Worm (Caenorhabditis elegans) whole organism, L3 larva: Measurements from ENCODE around the gene T04F8.8.
A peak's percentile ranks its signal among the peaks of the same experiment; 100 is the strongest.

ENCODE experiments used
- R02D3.7 ChIP-seq: fragments of 150-350 bp; optimal IDR thresholded peaks from 2 replicates; lab custom pipeline; 2014; ENCODE audit warnings: missing biosample characterization, missing genetic modification characterization
- ZK546.5 ChIP-seq: sonication (generic microtip); optimal IDR thresholded peaks from 2 replicates; lab custom pipeline; 2017; ENCODE audit warnings: missing biosample characterization, missing genetic modification characterization
- aly-2 ChIP-seq: fragments of 150-350 bp; optimal IDR thresholded peaks from 2 replicates; lab custom pipeline; 2014; ENCODE audit warnings: missing biosample characterization, missing genetic modification characterization
- ama-1 ChIP-seq: fragments of 150-350 bp; optimal IDR thresholded peaks from 2 replicates; lab custom pipeline; 2018
- ceh-16 ChIP-seq: sonication (generic microtip); optimal IDR thresholded peaks from 2 replicates; lab custom pipeline; 2017; ENCODE audit warnings: missing biosample characterization, missing genetic modification characterization
- ceh-82 ChIP-seq: fragments of 150-350 bp; optimal IDR thresholded peaks from 2 replicates; lab custom pipeline; 2014; ENCODE audit warnings: missing biosample characterization, missing genetic modification characterization
- ceh-9 ChIP-seq: sonication (generic microtip); optimal IDR thresholded peaks from 2 replicates; lab custom pipeline; 2018; ENCODE audit warnings: missing biosample characterization, missing genetic modification characterization
- elt-1 ChIP-seq: fragments of 150-350 bp; optimal IDR thresholded peaks from 2 replicates; lab custom pipeline; 2014; ENCODE audit warnings: missing biosample characterization, missing genetic modification characterization
- eor-1 ChIP-seq, 2 experiments: fragments of 150-350 bp; optimal IDR thresholded peaks; 2 replicates each; lab custom pipeline; 2014 to 2018; ENCODE audit warnings: missing biosample characterization in 2 of 2, missing genetic modification characterization in 2 of 2
- fkh-10 ChIP-seq: sonication (generic microtip); optimal IDR thresholded peaks from 2 replicates; lab custom pipeline; 2017; ENCODE audit warnings: missing biosample characterization, missing genetic modification reagents, missing genetic modification characterization
- fkh-2 ChIP-seq: fragments of 150-350 bp; optimal IDR thresholded peaks from 2 replicates; lab custom pipeline; 2014; ENCODE audit warnings: missing biosample characterization, missing genetic modification reagents, missing genetic modification characterization
- fos-1 ChIP-seq: fragments of 150-350 bp; optimal IDR thresholded peaks from 2 replicates; lab custom pipeline; 2014; ENCODE audit warnings: missing biosample characterization, missing genetic modification characterization
- hmg-11 ChIP-seq: sonication (generic microtip); optimal IDR thresholded peaks from 2 replicates; lab custom pipeline; 2016; ENCODE audit warnings: missing genetic modification characterization, missing compliant biosample characterization
- jun-1 ChIP-seq: fragments of 150-350 bp; optimal IDR thresholded peaks from 2 replicates; lab custom pipeline; 2014; ENCODE audit warnings: missing biosample characterization, missing genetic modification reagents, missing genetic modification characterization
- lin-15B ChIP-seq: fragments of 150-350 bp; optimal IDR thresholded peaks from 2 replicates; lab custom pipeline; 2014; ENCODE audit warnings: missing biosample characterization, missing genetic modification characterization
- lin-39 ChIP-seq: fragments of 150-350 bp; optimal IDR thresholded peaks from 2 replicates; lab custom pipeline; 2018; ENCODE audit warnings: missing biosample characterization, missing genetic modification reagents, missing genetic modification characterization
- lsy-12 ChIP-seq: sonication (generic microtip); optimal IDR thresholded peaks from 2 replicates; lab custom pipeline; 2016; ENCODE audit warnings: mild to moderate bottlenecking, missing genetic modification characterization, missing compliant biosample characterization
- mml-1 ChIP-seq: fragments of 150-350 bp; sonication (generic microtip); optimal IDR thresholded peaks from 3 replicates; lab custom pipeline; 2014; ENCODE audit warnings: missing biosample characterization, missing genetic modification characterization
- nfya-1 ChIP-seq: sonication (generic microtip); optimal IDR thresholded peaks from 2 replicates; lab custom pipeline; 2017; ENCODE audit warnings: missing genetic modification characterization, mild to moderate bottlenecking, missing compliant biosample characterization, antibody characterized with exemption, moderate library complexity; ENCODE audit not compliant: insufficient read depth
- nhr-11 ChIP-seq: fragments of 150-350 bp; optimal IDR thresholded peaks from 2 replicates; lab custom pipeline; 2014; ENCODE audit warnings: missing biosample characterization, missing genetic modification characterization
- nhr-12 ChIP-seq: fragments of 150-350 bp; optimal IDR thresholded peaks from 2 replicates; lab custom pipeline; 2014; ENCODE audit warnings: missing biosample characterization, missing genetic modification characterization
- nhr-237 ChIP-seq: fragments of 150-350 bp; optimal IDR thresholded peaks from 2 replicates; lab custom pipeline; 2014; ENCODE audit warnings: missing biosample characterization, missing genetic modification characterization
- nhr-25 ChIP-seq: sonication (generic microtip); optimal IDR thresholded peaks from 2 replicates; lab custom pipeline; 2017; ENCODE audit warnings: missing biosample characterization, missing genetic modification characterization
- nhr-28 ChIP-seq: fragments of 150-350 bp; optimal IDR thresholded peaks from 2 replicates; lab custom pipeline; 2014; ENCODE audit warnings: missing biosample characterization, missing genetic modification characterization
- nhr-43 ChIP-seq: sonication (generic microtip); optimal IDR thresholded peaks from 2 replicates; lab custom pipeline; 2016; ENCODE audit warnings: mild to moderate bottlenecking, missing genetic modification characterization, missing compliant biosample characterization; ENCODE audit not compliant: poor library complexity, severe bottlenecking
- nhr-67 ChIP-seq: fragments of 150-350 bp; optimal IDR thresholded peaks from 2 replicates; lab custom pipeline; 2014; ENCODE audit warnings: missing biosample characterization, missing genetic modification characterization
- nhr-76 ChIP-seq: fragments of 150-350 bp; sonication (generic microtip); optimal IDR thresholded peaks from 5 replicates; lab custom pipeline; 2014; ENCODE audit warnings: missing biosample characterization, missing genetic modification characterization
- pha-4 ChIP-seq: fragments of 150-350 bp; optimal IDR thresholded peaks from 2 replicates; lab custom pipeline; 2014; ENCODE audit warnings: missing biosample characterization, missing genetic modification reagents, missing genetic modification characterization
- sea-2 ChIP-seq: fragments of 150-350 bp; sonication (generic microtip); optimal IDR thresholded peaks from 4 replicates; lab custom pipeline; 2014; ENCODE audit warnings: missing biosample characterization, missing genetic modification reagents, missing genetic modification characterization
- skn-1 ChIP-seq: fragments of 150-350 bp; optimal IDR thresholded peaks from 2 replicates; lab custom pipeline; 2014; ENCODE audit warnings: missing biosample characterization, missing genetic modification characterization
- snpc-4 ChIP-seq: fragments of 150-350 bp; optimal IDR thresholded peaks from 2 replicates; lab custom pipeline; 2014; ENCODE audit warnings: missing biosample characterization, missing genetic modification characterization
- tbx-2 ChIP-seq: sonication (generic microtip); optimal IDR thresholded peaks from 2 replicates; lab custom pipeline; 2016; ENCODE audit warnings: mild to moderate bottlenecking, missing genetic modification characterization, missing compliant biosample characterization
- unc-39 ChIP-seq: sonication (generic microtip); optimal IDR thresholded peaks from 4 replicates; lab custom pipeline; 2017; ENCODE audit warnings: missing biosample characterization, missing genetic modification characterization
- unc-62 ChIP-seq: fragments of 150-350 bp; sonication (generic microtip); optimal IDR thresholded peaks from 4 replicates; lab custom pipeline; 2014; ENCODE audit warnings: missing biosample characterization, missing genetic modification reagents, missing genetic modification characterization
- zag-1 ChIP-seq: fragments of 150-350 bp; optimal IDR thresholded peaks from 2 replicates; lab custom pipeline; 2014; ENCODE audit warnings: missing biosample characterization, missing genetic modification characterization
- ztf-4 ChIP-seq: fragments of 150-350 bp; optimal IDR thresholded peaks from 2 replicates; lab custom pipeline; 2014; ENCODE audit warnings: missing biosample characterization, missing genetic modification characterization

The T04F8.8 gene

ce11 chrX:11633278-11633677 lies 14.0 kb upstream of the T04F8.8 start:
- TF ChIP-seq fkh-10 (GFP tag; lab: Kevin White, UChicago) = peak; percentile 51
- no peak for TF ChIP-seq mml-1 (tag; lab: Kevin White, UChicago)

ce11 chrX:11637721-11638120 lies 9.5 kb upstream of the T04F8.8 start:
- TF ChIP-seq R02D3.7 (tag; lab: Kevin White, UChicago) (no peak), ama-1 (lab: Kevin White, UChicago) (no peak), jun-1 (tag; lab: Kevin White, UChicago) (no peak), aly-2 (tag; lab: Kevin White, UChicago) (no peak), lin-39 (tag; lab: Kevin White, UChicago) (no peak), ZK546.5 (tag; lab: Kevin White, UChicago) (no peak), unc-62 (no peak), tbx-2 (tag; lab: Kevin White, UChicago) (no peak), mml-1 (tag; lab: Kevin White, UChicago) (no peak), nhr-11 (tag; lab: Kevin White, UChicago) (no peak), eor-1 (tag; optimal IDR thresholded peaks at IDR 0.05; lab: Kevin White, UChicago) (no peak), nhr-25 (tag; lab: Kevin White, UChicago) (no peak), lin-15B (no peak), ceh-82 (tag; lab: Kevin White, UChicago) (no peak), pha-4 (no peak), lsy-12 (no peak), zag-1 (tag; lab: Kevin White, UChicago) (no peak)

ce11 chrX:11638987-11639386 lies 8.3 kb upstream of the T04F8.8 start:
- TF ChIP-seq tbx-2 (tag; lab: Kevin White, UChicago) = no peak

ce11 chrX:11640463-11640995 lies 6.7 kb upstream of the T04F8.8 start:
- TF ChIP-seq nfya-1 (tag; lab: Kevin White, UChicago) (peak; percentile 17), ztf-4 (tag; lab: Kevin White, UChicago) (no peak), sea-2 (GFP tag; lab: Kevin White, UChicago) (no peak), mml-1 (tag; lab: Kevin White, UChicago) (no peak), nhr-25 (tag; lab: Kevin White, UChicago) (no peak), lin-15B (no peak), nhr-67 (tag; lab: Kevin White, UChicago) (no peak), zag-1 (tag; lab: Kevin White, UChicago) (no peak), skn-1 (tag; lab: Kevin White, UChicago) (no peak), fkh-10 (GFP tag; lab: Kevin White, UChicago) (peak; percentile 69), ama-1 (lab: Kevin White, UChicago) (no peak), nhr-43 (tag; lab: Kevin White, UChicago) (no peak), lsy-12 (no peak), nhr-28 (tag; lab: Kevin White, UChicago) (no peak), ceh-9 (tag; lab: Kevin White, UChicago) (no peak), ceh-16 (tag; lab: Kevin White, UChicago) (no peak), unc-62 (peak; percentile 23), nhr-12 (tag; lab: Kevin White, UChicago) (no peak), hmg-11 (tag; lab: Kevin White, UChicago) (no peak), elt-1 (tag; lab: Kevin White, UChicago) (no peak), nhr-237 (tag; lab: Kevin White, UChicago) (no peak), lin-39 (tag; lab: Kevin White, UChicago) (peak; percentile 47)

- no peak for TF ChIP-seq sea-2 (GFP tag; lab: Kevin White, UChicago)
- no peak for TF ChIP-seq hmg-11 (tag; lab: Kevin White, UChicago)
- TF ChIP-seq nhr-28 (tag; lab: Kevin White, UChicago) = no peak
- TF ChIP-seq ceh-16 (tag; lab: Kevin White, UChicago) = no peak
- TF ChIP-seq ceh-9 (tag; lab: Kevin White, UChicago) = no peak
- TF ChIP-seq ZK546.5 (tag; lab: Kevin White, UChicago) = no peak
- TF ChIP-seq unc-39 (tag; lab: Kevin White, UChicago) = no peak
- no peak for TF ChIP-seq fkh-2 (tag; lab: Kevin White, UChicago)
- no peak for TF ChIP-seq fos-1
- no peak for TF ChIP-seq nhr-76 (tag; lab: Kevin White, UChicago)
- no peak for TF ChIP-seq aly-2 (tag; lab: Kevin White, UChicago)
- TF ChIP-seq jun-1 (tag; lab: Kevin White, UChicago) = no peak
- no peak for TF ChIP-seq snpc-4 (tag; lab: Kevin White, UChicago)
- TF ChIP-seq lin-15B = no peak
- TF ChIP-seq, all 47 proteins: peak for 0
These were observed 5.7 kb upstream of the T04F8.8 start for ce11 chrX:11641562-11641961.
